Worm (Caenorhabditis elegans) whole organism, young adult: ENCODE data around the gene msi-1.

Experiments
- B0019.2 ChIP-seq: fragments of 200-800 bp; sonication (Bioruptor generic); conservative IDR thresholded peaks from 2 replicates; pipeline ENCODE4 v1.3.6; 2022; ENCODE audit warnings: missing genetic modification reagents, missing genetic modification characterization, missing compliant biosample characterization
- B0261.1 ChIP-seq: sonication (generic microtip); optimal IDR thresholded peaks from 2 replicates; lab custom pipeline; 2016; ENCODE audit warnings: mild to moderate bottlenecking, missing genetic modification characterization, moderate library complexity, missing compliant biosample characterization
- B0336.3 ChIP-seq: fragments of 200-800 bp; sonication (Bioruptor generic); IDR thresholded peaks from 2 replicates; pipeline ENCODE4 v1.3.6; 2022; ENCODE audit warnings: missing genetic modification characterization, missing compliant biosample characterization
- C06A6.2 ChIP-seq: fragments of 200-800 bp; sonication (Bioruptor generic); conservative IDR thresholded peaks from 2 replicates; pipeline ENCODE4 v1.3.6; 2022; ENCODE audit warnings: missing genetic modification characterization, missing compliant biosample characterization
- F10E7.11 ChIP-seq: sonication (generic microtip); optimal IDR thresholded peaks from 2 replicates; lab custom pipeline; 2017; ENCODE audit warnings: mild to moderate bottlenecking, missing genetic modification characterization, moderate library complexity, missing compliant biosample characterization
- F57A8.1 ChIP-seq: fragments of 200-800 bp; sonication (Bioruptor generic); optimal IDR thresholded peaks from 2 replicates; lab custom pipeline; 2018; ENCODE audit warnings: mild to moderate bottlenecking, missing genetic modification characterization, moderate library complexity, missing compliant biosample characterization
- K11D2.4 ChIP-seq: fragments of 200-800 bp; sonication (Bioruptor generic); IDR thresholded peaks from 2 replicates; pipeline ENCODE4 v1.3.6; 2022; ENCODE audit warnings: missing genetic modification reagents, missing genetic modification characterization, missing compliant biosample characterization
- K12H6.12 ChIP-seq: fragments of 200-800 bp; sonication (Bioruptor generic); optimal IDR thresholded peaks from 2 replicates; lab custom pipeline; 2018; ENCODE audit warnings: mild to moderate bottlenecking, missing genetic modification characterization, missing compliant biosample characterization
- Y53F4B.3 ChIP-seq: fragments of 200-800 bp; sonication (Bioruptor generic); IDR thresholded peaks from 2 replicates; pipeline ENCODE4 v1.3.6; 2022; ENCODE audit warnings: missing genetic modification reagents, missing genetic modification characterization, missing compliant biosample characterization
- aptf-2 ChIP-seq: fragments of 200-800 bp; sonication (Bioruptor generic); conservative IDR thresholded peaks from 2 replicates; pipeline ENCODE4 v1.3.6; 2022; ENCODE audit warnings: missing genetic modification reagents, missing genetic modification characterization, missing compliant biosample characterization
- aptf-3 ChIP-seq: fragments of 200-800 bp; sonication (Bioruptor generic); IDR thresholded peaks from 2 replicates; pipeline ENCODE4 v1.3.6; 2022; ENCODE audit warnings: missing genetic modification characterization, missing compliant biosample characterization
- attf-5 ChIP-seq: fragments of 200-800 bp; sonication (Bioruptor generic); optimal IDR thresholded peaks from 2 replicates; lab custom pipeline; 2018; ENCODE audit warnings: mild to moderate bottlenecking, missing genetic modification characterization, missing compliant biosample characterization
- cebp-1 ChIP-seq, 2 experiments: fragments of 200-800 bp in 1 of 2; sonication (Bioruptor generic) in 1 of 2; sonication (generic microtip) in 1 of 2; IDR thresholded peaks in 1 of 2; optimal IDR thresholded peaks in 1 of 2; 2 replicates each; pipeline versions ENCODE4 v1.3.6 to Lab custom; 2017 to 2022; ENCODE audit warnings: missing compliant biosample characterization in 2 of 2, missing genetic modification characterization in 2 of 2, mild to moderate bottlenecking in 1 of 2, missing genetic modification reagents in 1 of 2, moderate library complexity in 1 of 2
- cebp-2 ChIP-seq: fragments of 200-800 bp; sonication (Bioruptor generic); IDR thresholded peaks from 2 replicates; pipeline ENCODE4 v1.3.6; 2022; ENCODE audit warnings: missing genetic modification characterization, missing compliant biosample characterization
- ceh-100 ChIP-seq: fragments of 200-800 bp; sonication (Bioruptor generic); IDR thresholded peaks from 2 replicates; pipeline ENCODE4 v1.3.6; 2022; ENCODE audit warnings: missing genetic modification reagents, missing genetic modification characterization, missing compliant biosample characterization
- ceh-58 ChIP-seq: fragments of 200-800 bp; sonication (Bioruptor generic); IDR thresholded peaks from 2 replicates; pipeline ENCODE4 v1.3.6; 2022; ENCODE audit warnings: missing genetic modification characterization, missing compliant biosample characterization
- die-1 ChIP-seq: sonication (generic microtip); optimal IDR thresholded peaks from 2 replicates; lab custom pipeline; 2016; ENCODE audit warnings: missing genotype, mild to moderate bottlenecking, missing genetic modification characterization, missing compliant biosample characterization
- dox-1 ChIP-seq: fragments of 200-800 bp; sonication (Bioruptor generic); IDR thresholded peaks from 2 replicates; pipeline ENCODE4 v1.3.6; 2022; ENCODE audit warnings: missing genetic modification reagents, missing genetic modification characterization, missing compliant biosample characterization
- efl-1 ChIP-seq: fragments of 150-350 bp; optimal IDR thresholded peaks from 2 replicates; lab custom pipeline; 2014; ENCODE audit warnings: missing biosample characterization, missing genetic modification reagents, missing genetic modification characterization
- egrh-3 ChIP-seq: fragments of 200-800 bp; sonication (Bioruptor generic); IDR thresholded peaks from 2 replicates; pipeline ENCODE4 v1.3.6; 2022; ENCODE audit warnings: missing genetic modification reagents, missing genetic modification characterization, missing compliant biosample characterization
- ekl-4 ChIP-seq: fragments of 200-800 bp; sonication (Bioruptor generic); IDR thresholded peaks from 2 replicates; pipeline ENCODE4 v1.3.6; 2022; ENCODE audit warnings: missing genetic modification reagents, missing genetic modification characterization, missing compliant biosample characterization
- hmg-1.2 ChIP-seq: fragments of 200-800 bp; sonication (Bioruptor generic); IDR thresholded peaks from 2 replicates; pipeline ENCODE4 v1.3.6; 2022; ENCODE audit warnings: missing genetic modification reagents, missing genetic modification characterization, missing compliant biosample characterization
- hmg-20 ChIP-seq: fragments of 200-800 bp; sonication (Bioruptor generic); IDR thresholded peaks from 2 replicates; pipeline ENCODE4 v1.3.6; 2022; ENCODE audit warnings: missing genetic modification reagents, missing genetic modification characterization, missing compliant biosample characterization
- lin-26 ChIP-seq: fragments of 200-800 bp; sonication (Bioruptor generic); IDR thresholded peaks from 2 replicates; pipeline ENCODE4 v1.3.6; 2022; ENCODE audit warnings: missing genetic modification reagents, missing genetic modification characterization, missing compliant biosample characterization
- lir-1 ChIP-seq: fragments of 200-800 bp; sonication (Bioruptor generic); conservative IDR thresholded peaks from 2 replicates; pipeline ENCODE4 v1.3.6; 2022; ENCODE audit warnings: missing genetic modification reagents, missing genetic modification characterization, missing compliant biosample characterization
- lsy-27 ChIP-seq: sonication (generic microtip); optimal IDR thresholded peaks from 2 replicates; lab custom pipeline; 2017; ENCODE audit warnings: missing genetic modification characterization, mild to moderate bottlenecking, missing compliant biosample characterization, antibody characterized with exemption, missing genotype, borderline replicate concordance; ENCODE audit not compliant: insufficient read depth
- madf-10 ChIP-seq: sonication (generic microtip); optimal IDR thresholded peaks from 2 replicates; lab custom pipeline; 2016; ENCODE audit warnings: mild to moderate bottlenecking, missing genetic modification characterization, missing compliant biosample characterization
- madf-6 ChIP-seq: fragments of 200-800 bp; sonication (Bioruptor generic); IDR thresholded peaks from 2 replicates; pipeline ENCODE4 v1.3.6; 2022; ENCODE audit warnings: missing genetic modification reagents, missing genetic modification characterization, missing compliant biosample characterization
- mcd-1 ChIP-seq: fragments of 200-800 bp; sonication (Bioruptor generic); IDR thresholded peaks from 2 replicates; pipeline ENCODE4 v1.3.6; 2022; ENCODE audit warnings: missing genetic modification reagents, missing genetic modification characterization, missing compliant biosample characterization
- mel-28 ChIP-seq: sonication (generic microtip); optimal IDR thresholded peaks from 2 replicates; lab custom pipeline; 2016; ENCODE audit warnings: borderline replicate concordance, mild to moderate bottlenecking, missing genetic modification characterization, missing compliant biosample characterization
- mxl-1 ChIP-seq: sonication (generic microtip); optimal IDR thresholded peaks from 2 replicates; lab custom pipeline; 2016; ENCODE audit warnings: missing genetic modification characterization, missing compliant biosample characterization
- nhr-120 ChIP-seq: fragments of 200-800 bp; sonication (Bioruptor generic); IDR thresholded peaks from 2 replicates; pipeline ENCODE4 v1.3.6; 2022; ENCODE audit warnings: missing genetic modification characterization, missing compliant biosample characterization
- nhr-27 ChIP-seq: fragments of 200-800 bp; sonication (Bioruptor generic); optimal IDR thresholded peaks from 2 replicates; lab custom pipeline; 2018; ENCODE audit warnings: mild to moderate bottlenecking, missing genetic modification characterization, moderate library complexity, missing compliant biosample characterization
- pha-4 ChIP-seq: fragments of 150-350 bp; sonication (generic microtip); optimal IDR thresholded peaks from 2 replicates; lab custom pipeline; 2014; ENCODE audit warnings: missing biosample characterization, missing genetic modification reagents, missing genetic modification characterization
- repo-1 ChIP-seq: sonication (generic microtip); optimal IDR thresholded peaks from 2 replicates; lab custom pipeline; 2017; ENCODE audit warnings: mild to moderate bottlenecking, missing genetic modification characterization, missing compliant biosample characterization
- rpc-1 ChIP-seq, 2 experiments: fragments of 150-350 bp in 1 of 2; sonication (generic microtip) in 1 of 2; optimal IDR thresholded peaks; 2 replicates each; lab custom pipeline; 2014 to 2018; ENCODE audit warnings: missing biosample characterization in 1 of 2, missing genetic modification characterization in 1 of 2, missing genetic modification reagents in 1 of 2, missing genotype in 1 of 2
- snpc-1.3 ChIP-seq: sonication (generic microtip); optimal IDR thresholded peaks from 2 replicates; lab custom pipeline; 2017; ENCODE audit warnings: missing genetic modification characterization, mild to moderate bottlenecking, missing compliant biosample characterization, antibody characterized with exemption, moderate library complexity, missing genotype, missing genetic modification reagents; ENCODE audit not compliant: insufficient read depth
- xnd-1 ChIP-seq: sonication (generic microtip); optimal IDR thresholded peaks from 2 replicates; lab custom pipeline; 2016; ENCODE audit warnings: missing genotype, missing genetic modification reagents, missing genetic modification characterization, missing compliant biosample characterization
- zfh-2 ChIP-seq: fragments of 200-800 bp; sonication (Bioruptor generic); conservative IDR thresholded peaks from 2 replicates; pipeline ENCODE4 v1.3.6; 2022; ENCODE audit warnings: missing genetic modification reagents, missing genetic modification characterization, missing compliant biosample characterization
- ztf-25 ChIP-seq: fragments of 200-800 bp; sonication (Bioruptor generic); IDR thresholded peaks from 2 replicates; pipeline ENCODE4 v1.3.6; 2022; ENCODE audit warnings: missing genetic modification reagents, missing genetic modification characterization, missing compliant biosample characterization
- ztf-26 ChIP-seq: sonication (generic microtip); optimal IDR thresholded peaks from 2 replicates; lab custom pipeline; 2017; ENCODE audit warnings: missing genetic modification characterization, missing compliant biosample characterization
- ztf-28 ChIP-seq: fragments of 200-800 bp; sonication (Bioruptor generic); IDR thresholded peaks from 2 replicates; pipeline ENCODE4 v1.3.6; 2022; ENCODE audit warnings: missing genetic modification reagents, missing genetic modification characterization, missing compliant biosample characterization
- ztf-3 ChIP-seq: fragments of 200-800 bp; sonication (Bioruptor generic); optimal IDR thresholded peaks from 2 replicates; lab custom pipeline; 2018; ENCODE audit warnings: mild to moderate bottlenecking, missing genetic modification characterization, missing compliant biosample characterization

Gene msi-1

ce11 chrIII:3987070-3987675 is 11.0 kb upstream of the msi-1 start:
- TF ChIP-seq Y53F4B.3 (GFP tag; lab: Robert Waterston, UW) (peak; percentile 60; the same call in 1 of the 2 replicates), egrh-3 (peak; percentile 94)

DNA sequence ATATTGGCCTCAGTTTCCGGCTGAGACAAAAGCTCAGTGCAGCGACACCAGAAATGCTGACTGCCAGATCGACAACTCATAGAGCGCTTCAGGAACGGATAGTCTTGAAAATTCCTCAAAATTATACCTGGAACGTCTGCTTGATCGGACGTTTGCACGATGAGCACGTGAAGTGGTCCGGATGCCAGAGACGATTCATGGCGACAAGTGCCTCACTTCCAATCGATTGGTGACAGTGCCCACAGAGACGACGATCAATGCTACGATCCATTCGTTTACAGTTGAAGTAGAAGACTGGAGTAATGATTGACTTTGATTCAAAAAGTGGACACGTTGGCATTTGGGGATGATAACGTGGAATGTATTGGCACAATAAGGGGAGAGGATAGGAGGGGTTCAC is 10.2 kb upstream of the msi-1 start, which contains the start of gene Y1A5A.1:
Gene Y1A5A.1 (minus strand): TSS at position 294 of the 400 bp plus-strand sequence.
- TF ChIP-seq B0261.1 (tag; lab: Kevin White, UChicago) (no peak), rpc-1 (optimal IDR thresholded peaks at IDR 0.05; lab: Kevin White, UChicago) (no peak), rpc-1 (tag; optimal IDR thresholded peaks at IDR 0.05; lab: Kevin White, UChicago) (peak; percentile 15)

- TF ChIP-seq madf-10 (no peak), efl-1 (GFP tag; lab: Kevin White, UChicago) (peak; percentile 65), zfh-2 (GFP tag; lab: Robert Waterston, UW) (peak; percentile 95), cebp-2 (no peak), Y53F4B.3 (GFP tag; lab: Robert Waterston, UW) (no peak), nhr-27 (tag; lab: Kevin White, UChicago) (no peak), ceh-58 (GFP tag; lab: Robert Waterston, UW) (no peak), attf-5 (peak; percentile 11), pha-4 (tag; lab: Kevin White, UChicago) (no peak), ztf-25 (GFP tag; lab: Robert Waterston, UW) (no peak), lir-1 (GFP tag; lab: Robert Waterston, UW) (no peak), aptf-2 (no peak), nhr-120 (GFP tag; lab: Robert Waterston, UW) (0 out of 2 replicates have a peak, but pooled peaks have one; percentile 15), lin-26 (GFP tag; lab: Robert Waterston, UW) (peak; percentile 32; the same call in 1 of the 2 replicates), egrh-3 (peak; percentile 50; the same call in 1 of the 2 replicates), F10E7.11 (no peak), hmg-20 (GFP tag; lab: Robert Waterston, UW) (no peak), xnd-1 (tag; lab: Kevin White, UChicago) (no peak), ztf-3 (no peak), K12H6.12 (peak; percentile 80), B0019.2 (GFP tag; lab: Robert Waterston, UW) (no peak), die-1 (no peak), cebp-1 (GFP tag; IDR thresholded peaks at IDR 0.05; lab: Robert Waterston, UW) (no peak), cebp-1 (tag; optimal IDR thresholded peaks at IDR 0.05; lab: Kevin White, UChicago) (peak; percentile 30), ztf-26 (tag; lab: Kevin White, UChicago) (no peak), K11D2.4 (GFP tag; lab: Robert Waterston, UW) (no peak), B0336.3 (GFP tag; lab: Robert Waterston, UW) (no peak), B0261.1 (tag; lab: Kevin White, UChicago) (no peak), snpc-1.3 (tag; lab: Kevin White, UChicago) (no peak), ceh-100 (GFP tag; lab: Robert Waterston, UW) (no peak), lsy-27 (no peak), C06A6.2 (GFP tag; lab: Robert Waterston, UW) (no peak), dox-1 (GFP tag; lab: Robert Waterston, UW) (peak; percentile 46; the same call in 1 of the 2 replicates), hmg-1.2 (GFP tag; lab: Robert Waterston, UW) (peak; percentile 32; the same call in 1 of the 2 replicates), F57A8.1 (GFP tag; lab: Kevin White, UChicago) (no peak), ztf-28 (no peak), ekl-4 (GFP tag; lab: Robert Waterston, UW) (no peak), mel-28 (tag; lab: Kevin White, UChicago) (no peak), aptf-3 (GFP tag; lab: Robert Waterston, UW) (no peak), mcd-1 (GFP tag; lab: Robert Waterston, UW) (no peak), repo-1 (tag; lab: Kevin White, UChicago) (no peak), mxl-1 (tag; lab: Kevin White, UChicago) (no peak), madf-6 (GFP tag; lab: Robert Waterston, UW) (peak; percentile 68; the same call in 1 of the 2 replicates)
Measured at ce11 chrIII:3984049-3984484, 7.9 kb upstream of the msi-1 start.
